Worm (Caenorhabditis elegans) whole organism, L4/young adult: ENCODE measurements around the gene raga-1.

Experiments used
- W03F9.2 ChIP-seq: fragments of 150-350 bp; optimal IDR thresholded peaks from 2 replicates; lab custom pipeline; 2014; ENCODE audit warnings: missing biosample characterization, missing genetic modification characterization
- dao-5 ChIP-seq: sonication (generic microtip); optimal IDR thresholded peaks from 2 replicates; lab custom pipeline; 2016; ENCODE audit warnings: missing genotype, missing genetic modification characterization, moderate library complexity, missing compliant biosample characterization
- him-1 ChIP-seq: sonication (generic microtip); optimal IDR thresholded peaks from 2 replicates; lab custom pipeline; 2016; ENCODE audit warnings: missing genotype, missing genetic modification reagents, missing genetic modification characterization, missing compliant biosample characterization

DNA sequence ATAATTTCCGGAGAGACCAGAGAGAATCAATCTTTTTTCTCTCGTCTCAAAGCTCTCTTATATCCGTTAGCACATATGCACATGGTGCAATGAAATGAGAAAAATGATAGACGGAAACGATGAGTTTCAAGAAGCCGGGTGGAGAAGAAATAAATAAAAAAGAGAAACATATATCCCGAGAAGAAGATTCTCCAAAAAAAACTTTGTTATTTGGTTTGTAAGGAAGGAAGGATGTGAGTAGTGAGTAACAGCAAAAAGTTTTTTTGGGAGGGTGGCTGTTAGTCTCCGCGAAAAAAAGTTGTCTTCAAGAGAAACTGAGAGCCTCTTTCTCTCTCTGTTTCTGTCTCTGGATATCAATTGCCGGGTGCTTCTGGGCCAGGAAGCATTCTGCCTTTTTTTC, 15.5 kb downstream of the raga-1 start:
- TF ChIP-seq him-1 (tag; lab: Kevin White, UChicago): no peak
- no peak for TF ChIP-seq dao-5
- TF ChIP-seq W03F9.2 (tag; lab: Kevin White, UChicago): no peak
